Worm (Caenorhabditis elegans): ENCODE measurements around the gene pph-2.

- no peak for TF ChIP-seq ceh-36 (tag; optimal IDR thresholded peaks at IDR 0.05)
- no peak for TF ChIP-seq ama-1 (optimal IDR thresholded peaks at IDR 0.05)
- TF ChIP-seq flt-1 (GFP tag; IDR thresholded peaks at IDR 0.05) = no peak
- TF ChIP-seq hnd-1 (tag; optimal IDR thresholded peaks at IDR 0.05) = no peak
- TF ChIP-seq tbx-37 (GFP tag; conservative IDR thresholded peaks at IDR 0.05) = no peak
These were observed 15.8 kb upstream of the pph-2 start for ce11 chrIV:11893336-11893735.
